Fruit fly (Drosophila melanogaster) whole organism, wandering third instar larva: ENCODE results near the gene CG32945.

Experiments
- Rel ChIP-seq, 2 experiments: fragments of 200-800 bp; sonication (Bioruptor generic) in 1 of 2; optimal IDR thresholded peaks; 2 replicates in 1 of 2; 3 replicates in 1 of 2; lab custom pipeline; 2016 to 2019; ENCODE audit warnings: mild to moderate bottlenecking in 2 of 2, missing biosample characterization in 2 of 2, missing genetic modification characterization in 2 of 2, moderate library complexity in 1 of 2
- dsf ChIP-seq: sonication (Bioruptor generic); optimal IDR thresholded peaks from 2 replicates; lab custom pipeline; 2016; ENCODE audit warnings: missing biosample characterization, missing genetic modification characterization, borderline replicate concordance
- psq ChIP-seq: fragments of 200-800 bp; sonication (Bioruptor generic); optimal IDR thresholded peaks from 3 replicates; lab custom pipeline; 2017; ENCODE audit warnings: missing biosample characterization, mild to moderate bottlenecking, missing genetic modification characterization, moderate library complexity
- sage ChIP-seq: fragments of 200-800 bp; sonication (Bioruptor generic); optimal IDR thresholded peaks from 2 replicates; lab custom pipeline; 2016; ENCODE audit warnings: missing biosample characterization, mild to moderate bottlenecking, missing genetic modification characterization

- TF ChIP-seq sage (GFP tag; lab: Kevin White, UChicago) (no peak), dsf (GFP tag; lab: Kevin White, UChicago) (no peak), Rel (GFP tag; optimal IDR thresholded peaks at IDR 0.05; lab: Kevin White, UChicago) (no peak), Rel (tag; optimal IDR thresholded peaks at IDR 0.05; lab: Kevin White, UChicago) (no peak), psq (GFP tag; lab: Kevin White, UChicago) (no peak)
Measured at dm6 chr3R:4599624-4600023, 21.2 kb upstream of the CG32945 start.
